Worm (Caenorhabditis elegans) whole organism, late embryonic: ENCODE data around the gene srbc-20.

Experiments used
- C08G9.2 ChIP-seq: sonication (generic microtip); optimal IDR thresholded peaks from 2 replicates; lab custom pipeline; 2016; ENCODE audit warnings: mild to moderate bottlenecking, missing genetic modification characterization, moderate library complexity, missing compliant biosample characterization
- K09A11.1 ChIP-seq: sonication (generic microtip); optimal IDR thresholded peaks from 2 replicates; lab custom pipeline; 2017; ENCODE audit warnings: antibody characterized with exemption, mild to moderate bottlenecking, missing genetic modification characterization, missing compliant biosample characterization; ENCODE audit not compliant: insufficient read depth
- ahr-1 ChIP-seq: sonication (generic microtip); optimal IDR thresholded peaks from 2 replicates; lab custom pipeline; 2016; ENCODE audit warnings: missing genetic modification characterization, missing compliant biosample characterization
- ceh-14 ChIP-seq: sonication (generic microtip); optimal IDR thresholded peaks from 2 replicates; lab custom pipeline; 2016; ENCODE audit warnings: missing genotype, missing genetic modification characterization, missing compliant biosample characterization
- ceh-22 ChIP-seq: sonication (generic microtip); optimal IDR thresholded peaks from 2 replicates; lab custom pipeline; 2017; ENCODE audit warnings: missing biosample characterization, missing genetic modification characterization
- ceh-24 ChIP-seq: sonication (generic microtip); optimal IDR thresholded peaks from 2 replicates; lab custom pipeline; 2016; ENCODE audit warnings: mild to moderate bottlenecking, missing genetic modification characterization, missing compliant biosample characterization
- ceh-48 ChIP-seq: sonication (generic microtip); optimal IDR thresholded peaks from 2 replicates; lab custom pipeline; 2016; ENCODE audit warnings: missing genetic modification characterization, inconsistent platforms, missing compliant biosample characterization
- che-1 ChIP-seq: sonication (generic microtip); optimal IDR thresholded peaks from 2 replicates; lab custom pipeline; 2016; ENCODE audit warnings: mild to moderate bottlenecking, missing genetic modification characterization, missing compliant biosample characterization
- dmd-4 ChIP-seq: sonication (generic microtip); optimal IDR thresholded peaks from 2 replicates; lab custom pipeline; 2016; ENCODE audit warnings: borderline replicate concordance, missing genetic modification characterization, missing compliant biosample characterization
- elt-4 ChIP-seq: sonication (generic microtip); optimal IDR thresholded peaks from 2 replicates; lab custom pipeline; 2016; ENCODE audit warnings: missing genetic modification characterization, missing compliant biosample characterization
- ets-4 ChIP-seq: sonication (generic microtip); optimal IDR thresholded peaks from 2 replicates; lab custom pipeline; 2016; ENCODE audit warnings: missing genetic modification characterization, missing compliant biosample characterization
- eyg-1 ChIP-seq: sonication (generic microtip); optimal IDR thresholded peaks from 2 replicates; lab custom pipeline; 2016; ENCODE audit warnings: missing genotype, missing genetic modification characterization, missing compliant biosample characterization
- fax-1 ChIP-seq: sonication (generic microtip); optimal IDR thresholded peaks from 2 replicates; lab custom pipeline; 2016; ENCODE audit warnings: missing genotype, missing genetic modification characterization, missing compliant biosample characterization
- fkh-10 ChIP-seq: fragments of 150-350 bp; optimal IDR thresholded peaks from 2 replicates; lab custom pipeline; 2014; ENCODE audit warnings: missing biosample characterization, missing genetic modification reagents, missing genetic modification characterization
- gmeb-2 ChIP-seq: sonication (generic microtip); optimal IDR thresholded peaks from 2 replicates; lab custom pipeline; 2016; ENCODE audit warnings: missing genetic modification characterization, inconsistent platforms, missing compliant biosample characterization
- hlh-15 ChIP-seq: sonication (generic microtip); optimal IDR thresholded peaks from 2 replicates; lab custom pipeline; 2016; ENCODE audit warnings: missing genetic modification characterization, missing compliant biosample characterization
- hlh-30 ChIP-seq: sonication (generic microtip); optimal IDR thresholded peaks from 2 replicates; lab custom pipeline; 2017; ENCODE audit warnings: antibody characterized with exemption, missing genetic modification characterization, missing compliant biosample characterization; ENCODE audit not compliant: insufficient read depth
- lim-6 ChIP-seq: sonication (generic microtip); optimal IDR thresholded peaks from 2 replicates; lab custom pipeline; 2016; ENCODE audit warnings: missing genetic modification characterization, missing compliant biosample characterization
- lin-11 ChIP-seq: fragments of 200-800 bp; sonication (Bioruptor generic); optimal IDR thresholded peaks from 2 replicates; lab custom pipeline; 2018; ENCODE audit warnings: mild to moderate bottlenecking, missing genetic modification characterization, missing compliant biosample characterization
- madf-2 ChIP-seq: sonication (generic microtip); optimal IDR thresholded peaks from 2 replicates; lab custom pipeline; 2017; ENCODE audit warnings: missing genetic modification characterization, missing compliant biosample characterization
- mec-3 ChIP-seq: sonication (generic microtip); optimal IDR thresholded peaks from 2 replicates; lab custom pipeline; 2016; ENCODE audit warnings: borderline replicate concordance, missing genetic modification characterization, missing compliant biosample characterization
- nfya-1 ChIP-seq: sonication (generic microtip); optimal IDR thresholded peaks from 2 replicates; lab custom pipeline; 2017; ENCODE audit warnings: missing genetic modification characterization, mild to moderate bottlenecking, missing compliant biosample characterization, antibody characterized with exemption, moderate library complexity
- nhr-11 ChIP-seq: fragments of 150-350 bp; optimal IDR thresholded peaks from 2 replicates; lab custom pipeline; 2014; ENCODE audit warnings: missing biosample characterization, missing genetic modification characterization
- odd-2 ChIP-seq: sonication (generic microtip); optimal IDR thresholded peaks from 2 replicates; lab custom pipeline; 2017; ENCODE audit warnings: antibody characterized with exemption, mild to moderate bottlenecking, missing genetic modification characterization, missing compliant biosample characterization
- pat-9 ChIP-seq: fragments of 200-800 bp; sonication (Bioruptor generic); optimal IDR thresholded peaks from 2 replicates; lab custom pipeline; 2018; ENCODE audit warnings: mild to moderate bottlenecking, missing genetic modification characterization, moderate library complexity, missing compliant biosample characterization
- pha-2 ChIP-seq: sonication (generic microtip); optimal IDR thresholded peaks from 2 replicates; lab custom pipeline; 2017; ENCODE audit warnings: mild to moderate bottlenecking, missing genetic modification characterization, missing compliant biosample characterization
- pqm-1 ChIP-seq: sonication (generic microtip); optimal IDR thresholded peaks from 2 replicates; lab custom pipeline; 2016; ENCODE audit warnings: missing genetic modification characterization, missing compliant biosample characterization
- pros-1 ChIP-seq: fragments of 150-350 bp; optimal IDR thresholded peaks from 2 replicates; lab custom pipeline; 2014; ENCODE audit warnings: missing biosample characterization, missing genetic modification reagents, missing genetic modification characterization
- ref-2 ChIP-seq: sonication (generic microtip); optimal IDR thresholded peaks from 2 replicates; lab custom pipeline; 2016; ENCODE audit warnings: missing genetic modification characterization, missing compliant biosample characterization
- rnt-1 ChIP-seq: sonication (generic microtip); optimal IDR thresholded peaks from 2 replicates; lab custom pipeline; 2016; ENCODE audit warnings: missing genetic modification characterization, missing compliant biosample characterization
- sox-2 ChIP-seq: fragments of 200-800 bp; sonication (Bioruptor generic); IDR thresholded peaks from 2 replicates; pipeline ENCODE4 v1.3.6; 2022; ENCODE audit warnings: missing genetic modification reagents, missing genetic modification characterization, missing compliant biosample characterization
- tbx-7 ChIP-seq: sonication (generic microtip); optimal IDR thresholded peaks from 2 replicates; lab custom pipeline; 2016; ENCODE audit warnings: missing genotype, missing genetic modification characterization, missing compliant biosample characterization
- ttx-3 ChIP-seq: sonication (generic microtip); optimal IDR thresholded peaks from 2 replicates; lab custom pipeline; 2016; ENCODE audit warnings: missing genetic modification reagents, missing genetic modification characterization, missing compliant biosample characterization
- unc-42 ChIP-seq: sonication (generic microtip); optimal IDR thresholded peaks from 2 replicates; lab custom pipeline; 2016; ENCODE audit warnings: missing genotype, missing genetic modification characterization, missing compliant biosample characterization
- unc-55 ChIP-seq: sonication (generic microtip); optimal IDR thresholded peaks from 2 replicates; lab custom pipeline; 2017; ENCODE audit warnings: missing biosample characterization, missing genetic modification reagents, missing genetic modification characterization

The srbc-20 gene

DNA sequence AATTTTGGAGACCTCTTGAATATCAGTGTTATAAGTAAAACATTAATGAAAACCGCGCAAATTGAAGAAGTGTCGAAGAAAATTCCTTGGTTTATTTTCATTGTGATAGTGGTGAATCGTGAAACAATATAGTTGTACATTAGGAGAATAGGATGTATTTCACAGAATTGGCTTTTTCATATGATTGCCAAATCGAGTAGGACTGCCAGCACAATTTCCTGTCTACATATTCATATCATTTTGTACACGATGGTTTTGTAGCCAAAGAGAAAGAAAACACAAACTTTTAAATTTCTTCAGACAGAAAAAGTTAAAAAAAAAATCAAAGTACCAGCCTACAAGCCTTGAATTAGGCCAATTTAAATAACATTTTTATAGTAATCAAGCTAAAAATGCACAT lies 16.8 kb downstream of the srbc-20 start, which contains the start of gene str-255:
str-255 (minus strand) TSS at position 101 of the 400 bp plus-strand sequence.
- TF ChIP-seq unc-55 (GFP tag; lab: Kevin White, UChicago) (no peak), pat-9 (tag; lab: Kevin White, UChicago) (no peak), sox-2 (GFP tag; lab: Robert Waterston, UW) (no peak)

DNA sequence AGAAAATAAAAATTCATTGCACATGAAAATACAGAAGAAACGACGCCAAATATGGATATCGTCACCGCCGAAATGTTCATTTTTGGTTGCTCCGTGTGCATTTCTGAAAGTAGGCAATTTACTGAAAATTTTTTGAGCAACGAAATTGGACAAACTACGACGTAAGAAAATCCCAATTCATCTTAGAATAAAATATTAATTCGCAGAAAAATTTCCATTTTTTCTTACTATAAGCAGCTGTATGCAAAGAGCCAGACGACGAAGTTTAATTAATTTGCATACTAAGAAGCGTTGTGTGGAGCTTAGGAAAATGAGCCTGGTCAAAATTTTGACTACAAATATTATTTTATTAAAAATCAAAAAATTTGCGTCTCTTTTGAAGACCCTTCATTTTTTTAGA lies 19.8 kb downstream of the srbc-20 start, which contains the start of gene srbc-19:
srbc-19 (minus strand) TSS at position 101 of the 400 bp plus-strand sequence.
- no peak for TF ChIP-seq elt-4
- no peak for TF ChIP-seq mec-3
- no peak for TF ChIP-seq ahr-1 (tag; lab: Kevin White, UChicago)

DNA sequence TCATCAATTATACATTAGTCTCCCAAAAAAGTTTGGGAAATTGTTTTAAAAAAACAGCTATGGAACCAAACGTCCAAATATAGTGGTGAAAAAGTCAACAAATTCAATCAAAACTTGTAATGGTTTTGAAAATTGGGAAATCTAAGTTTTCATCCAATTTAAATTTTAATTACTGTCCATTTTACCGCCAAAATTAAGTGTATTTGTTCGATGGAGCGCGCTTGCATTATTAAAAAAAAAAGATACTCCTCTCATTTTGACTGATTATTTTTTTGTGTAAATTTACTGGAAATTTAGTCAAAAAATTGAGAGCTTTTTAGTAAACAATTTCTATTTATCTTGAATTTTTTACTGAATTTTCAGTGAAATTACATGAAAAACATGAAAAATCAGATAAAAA lies 27.6 kb downstream of the srbc-20 start:
- TF ChIP-seq pat-9 (tag; lab: Kevin White, UChicago) (no peak), ceh-22 (no peak), fax-1 (no peak), lin-11 (no peak), unc-42 (tag; lab: Kevin White, UChicago) (no peak), ceh-48 (no peak), madf-2 (no peak), eyg-1 (tag; lab: Kevin White, UChicago) (no peak), nfya-1 (no peak), K09A11.1 (tag; lab: Kevin White, UChicago) (no peak), fkh-10 (GFP tag; lab: Kevin White, UChicago) (no peak), pros-1 (no peak), ref-2 (tag; lab: Kevin White, UChicago) (no peak), nhr-11 (tag; lab: Kevin White, UChicago) (no peak), ahr-1 (tag; lab: Kevin White, UChicago) (no peak), dmd-4 (tag; lab: Kevin White, UChicago) (no peak), ceh-24 (tag; lab: Kevin White, UChicago) (no peak), ttx-3 (tag; lab: Kevin White, UChicago) (no peak), tbx-7 (tag; lab: Kevin White, UChicago) (no peak), C08G9.2 (tag; lab: Kevin White, UChicago) (no peak)

DNA sequence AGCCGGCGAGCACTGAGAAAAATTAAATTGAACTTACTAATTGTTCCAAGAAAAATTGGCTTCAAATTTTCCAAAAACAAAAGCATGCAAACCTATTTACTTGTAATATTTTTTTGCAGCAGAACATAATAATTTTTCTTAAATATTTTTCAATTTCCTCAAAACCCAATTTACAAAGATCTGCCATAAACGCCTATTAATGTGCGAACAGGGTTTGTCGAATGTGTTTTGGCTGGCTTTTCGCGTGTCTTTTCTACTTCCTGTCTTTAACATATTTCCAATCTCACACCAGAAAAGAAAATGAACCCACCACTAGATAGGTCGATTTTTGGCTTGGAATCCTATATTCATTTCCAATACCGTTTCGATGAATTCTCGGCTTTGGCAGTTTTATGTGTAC lies 28.3 kb downstream of the srbc-20 start, which contains the start of gene C45H4.18:
C45H4.18 (plus strand) TSS at position 301 of the 400 bp plus-strand sequence.
- TF ChIP-seq ceh-14 (no peak), ets-4 (tag; lab: Kevin White, UChicago) (no peak), pqm-1 (tag; lab: Kevin White, UChicago) (no peak), hlh-15 (tag; lab: Kevin White, UChicago) (no peak), ceh-24 (tag; lab: Kevin White, UChicago) (no peak), lim-6 (tag; lab: Kevin White, UChicago) (no peak), che-1 (tag; lab: Kevin White, UChicago) (no peak), odd-2 (tag; lab: Kevin White, UChicago) (no peak), hlh-30 (tag; lab: Kevin White, UChicago) (no peak), nhr-11 (tag; lab: Kevin White, UChicago) (no peak), ahr-1 (tag; lab: Kevin White, UChicago) (no peak), ref-2 (tag; lab: Kevin White, UChicago) (no peak)

DNA sequence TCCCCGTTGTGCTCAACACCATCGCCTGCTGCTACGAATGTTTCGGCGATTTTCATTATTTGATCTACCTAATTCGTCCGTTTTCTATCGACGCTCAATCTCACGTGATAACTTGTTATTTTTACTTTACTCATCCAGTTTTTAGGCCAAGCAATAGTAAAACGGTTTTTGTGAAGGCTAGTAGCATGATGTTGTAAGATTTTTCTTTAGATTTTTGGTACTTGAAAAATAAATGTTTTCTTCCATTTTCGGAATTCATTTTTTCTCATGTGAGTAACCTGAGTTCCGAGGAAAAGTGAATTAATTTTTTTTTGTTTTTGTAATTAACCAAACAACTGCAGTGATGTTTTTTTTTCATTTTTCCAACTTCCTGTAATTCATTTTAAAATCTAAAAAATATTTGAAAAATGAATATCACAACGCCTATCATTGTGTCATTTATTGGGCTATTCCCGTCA lies 30.4 kb downstream of the srbc-20 start, which contains the start of gene srbc-17:
srbc-17 (plus strand) TSS at position 408 of the 458 bp plus-strand sequence.
- TF ChIP-seq rnt-1 (tag; lab: Kevin White, UChicago) (no peak), fax-1 (no peak), pat-9 (tag; lab: Kevin White, UChicago) (no peak), pha-2 (tag; lab: Kevin White, UChicago) (no peak), gmeb-2 (no peak), ceh-22 (no peak), C08G9.2 (tag; lab: Kevin White, UChicago) (no peak), sox-2 (GFP tag; lab: Robert Waterston, UW) (no peak), che-1 (tag; lab: Kevin White, UChicago) (no peak)
- TF ChIP-seq, all 69 proteins: peak for 0
